Fruit fly (Drosophila melanogaster) whole organism, embryonic: ENCODE results near the gene Nf-YC.

Experiments
- B-H1 ChIP-seq: fragments of 200-800 bp; sonication (Bioruptor generic); IDR thresholded peaks from 3 replicates; pipeline ENCODE4 v1.3.6; 2022; ENCODE audit warnings: missing biosample characterization, missing genetic modification characterization
- CG10147 ChIP-seq: fragments of 200-800 bp; sonication (Bioruptor generic); optimal IDR thresholded peaks from 2 replicates; lab custom pipeline; 2019; ENCODE audit warnings: missing biosample characterization, mild to moderate bottlenecking, missing genetic modification characterization, moderate library complexity
- CG10321 ChIP-seq: fragments of 200-800 bp; sonication (Bioruptor generic); IDR thresholded peaks from 2 replicates; pipeline ENCODE4 v1.3.6; 2022; ENCODE audit warnings: missing biosample characterization, missing genetic modification characterization
- CG10366 ChIP-seq: fragments of 200-800 bp; sonication (Bioruptor generic); IDR thresholded peaks from 2 replicates; pipeline ENCODE4 v1.3.6; 2022; ENCODE audit warnings: missing biosample characterization, missing genetic modification characterization
- CG10543 ChIP-seq: fragments of 200-800 bp; sonication (Bioruptor generic); optimal IDR thresholded peaks from 3 replicates; lab custom pipeline; 2017; ENCODE audit warnings: missing biosample characterization, mild to moderate bottlenecking, missing genetic modification characterization, moderate library complexity
- CG11247 ChIP-seq: fragments of 200-800 bp; sonication (Bioruptor generic); IDR thresholded peaks from 2 replicates; pipeline ENCODE4 v1.3.6; 2022; ENCODE audit warnings: missing biosample characterization, missing genetic modification characterization
- CG11695 ChIP-seq: fragments of 200-800 bp; sonication (Bioruptor generic); IDR thresholded peaks from 3 replicates; pipeline ENCODE4 v1.3.6; 2022; ENCODE audit warnings: missing biosample characterization, missing genetic modification characterization
- CG14860 ChIP-seq: fragments of 200-800 bp; sonication (Bioruptor generic); IDR thresholded peaks from 3 replicates; pipeline ENCODE4 v1.3.6; 2022; ENCODE audit warnings: missing biosample characterization, missing genetic modification characterization; ENCODE audit not compliant: partially characterized antibody
- CG14965 ChIP-seq: fragments of 200-800 bp; sonication (Bioruptor generic); optimal IDR thresholded peaks from 2 replicates; lab custom pipeline; 2016; ENCODE audit warnings: missing biosample characterization, missing genetic modification characterization, borderline replicate concordance
- CG15269 ChIP-seq: fragments of 200-800 bp; sonication (Bioruptor generic); optimal IDR thresholded peaks from 2 replicates; lab custom pipeline; 2018; ENCODE audit warnings: missing biosample characterization, mild to moderate bottlenecking, missing genetic modification characterization, moderate library complexity
- CG16863 ChIP-seq: fragments of 200-800 bp; sonication (Bioruptor generic); optimal IDR thresholded peaks from 3 replicates; lab custom pipeline; 2016; ENCODE audit warnings: missing biosample characterization, missing genetic modification characterization
- CG17328 ChIP-seq: fragments of 200-800 bp; sonication (Bioruptor generic); IDR thresholded peaks from 2 replicates; pipeline ENCODE4 v1.3.6; 2022; ENCODE audit warnings: missing biosample characterization, missing genetic modification characterization
- CG2120 ChIP-seq: fragments of 200-800 bp; sonication (Bioruptor generic); optimal IDR thresholded peaks from 3 replicates; lab custom pipeline; 2016; ENCODE audit warnings: missing biosample characterization, missing genetic modification characterization
- CG2889 ChIP-seq: fragments of 200-800 bp; sonication (Bioruptor generic); IDR thresholded peaks from 3 replicates; pipeline ENCODE4 v1.3.6; 2022; ENCODE audit warnings: missing biosample characterization, missing genetic modification characterization
- CG33557 ChIP-seq: fragments of 200-800 bp; sonication (Bioruptor generic); optimal IDR thresholded peaks from 2 replicates; lab custom pipeline; 2019; ENCODE audit warnings: missing biosample characterization, mild to moderate bottlenecking, missing genetic modification characterization, moderate library complexity
- CG4360 ChIP-seq: fragments of 200-800 bp; sonication (Bioruptor generic); IDR thresholded peaks from 2 replicates; pipeline ENCODE4 v1.3.6; 2022; ENCODE audit warnings: missing biosample characterization, missing genetic modification characterization
- CG4854 ChIP-seq: fragments of 200-800 bp; sonication (Bioruptor generic); optimal IDR thresholded peaks from 2 replicates; lab custom pipeline; 2016; ENCODE audit warnings: missing biosample characterization, missing genetic modification characterization, inconsistent platforms
- CG5180 ChIP-seq: fragments of 200-800 bp; sonication (Bioruptor generic); optimal IDR thresholded peaks from 3 replicates; lab custom pipeline; 2017; ENCODE audit warnings: missing biosample characterization, missing genetic modification characterization, mild to moderate bottlenecking, moderate library complexity, missing genetic modification reagents
- CG8290 ChIP-seq, 3 experiments: fragments of 200-800 bp; sonication (Bioruptor generic); optimal IDR thresholded peaks; 2 replicates each; lab custom pipeline; 2016 to 2019; ENCODE audit warnings: missing biosample characterization in 3 of 3, missing genetic modification characterization in 3 of 3, mild to moderate bottlenecking in 2 of 3, moderate library complexity in 1 of 3
- CG8765 ChIP-seq: fragments of 200-800 bp; sonication (Bioruptor generic); IDR thresholded peaks from 2 replicates; pipeline ENCODE4 v1.3.6; 2022; ENCODE audit warnings: missing biosample characterization, missing genetic modification characterization
- CTCF ChIP-seq: fragments of 200-800 bp; sonication (Bioruptor generic); optimal IDR thresholded peaks from 2 replicates; lab custom pipeline; 2017; ENCODE audit warnings: missing biosample characterization, mild to moderate bottlenecking, missing genetic modification characterization, moderate library complexity
- Camta ChIP-seq: fragments of 200-800 bp; sonication (Bioruptor generic); optimal IDR thresholded peaks from 2 replicates; lab custom pipeline; 2016; ENCODE audit warnings: missing biosample characterization, missing genetic modification characterization
- CrebB ChIP-seq: fragments of 200-800 bp; sonication (Bioruptor generic); optimal IDR thresholded peaks from 3 replicates; lab custom pipeline; 2018; ENCODE audit warnings: missing biosample characterization, mild to moderate bottlenecking, missing genetic modification characterization
- Dip3 ChIP-seq: fragments of 200-800 bp; sonication (Bioruptor generic); optimal IDR thresholded peaks from 3 replicates; lab custom pipeline; 2016; ENCODE audit warnings: missing biosample characterization, missing genetic modification characterization
- Dp ChIP-seq: fragments of 200-800 bp; sonication (Bioruptor generic); optimal IDR thresholded peaks from 2 replicates; lab custom pipeline; 2018; ENCODE audit warnings: missing biosample characterization, mild to moderate bottlenecking, missing genetic modification characterization, moderate library complexity
- Fer3 ChIP-seq: fragments of 200-800 bp; sonication (Bioruptor generic); optimal IDR thresholded peaks from 2 replicates; lab custom pipeline; 2018; ENCODE audit warnings: missing biosample characterization, mild to moderate bottlenecking, missing genetic modification characterization, moderate library complexity
- H15 ChIP-seq: fragments of 200-800 bp; sonication (Bioruptor generic); IDR thresholded peaks from 3 replicates; pipeline ENCODE4 v1.3.6; 2022; ENCODE audit warnings: missing biosample characterization, missing genetic modification characterization
- HLH54F ChIP-seq: fragments of 200-800 bp; sonication (Bioruptor generic); optimal IDR thresholded peaks from 3 replicates; lab custom pipeline; 2016; ENCODE audit warnings: missing biosample characterization, missing genetic modification characterization
- Lim3 ChIP-seq: fragments of 200-800 bp; sonication (Bioruptor generic); IDR thresholded peaks from 2 replicates; pipeline ENCODE4 v1.3.6; 2022; ENCODE audit warnings: missing biosample characterization, missing genetic modification characterization
- Pdp1 ChIP-seq, 2 experiments: fragments of 200-800 bp; sonication (Bioruptor generic); optimal IDR thresholded peaks; 3 replicates each; lab custom pipeline; 2016; ENCODE audit warnings: missing biosample characterization in 2 of 2, missing genetic modification characterization in 2 of 2, mild to moderate bottlenecking in 1 of 2, moderate library complexity in 1 of 2
- Tbp ChIP-seq: fragments of >200 bp; optimal IDR thresholded peaks from 2 replicates; lab custom pipeline; 2018; ENCODE audit warnings: missing biosample characterization, missing genetic modification characterization
- aop ChIP-seq: fragments of 200-800 bp; sonication (Bioruptor generic); IDR thresholded peaks from 2 replicates; pipeline ENCODE4 v1.3.6; 2022; ENCODE audit warnings: missing biosample characterization, missing genetic modification characterization
- ase ChIP-seq: fragments of 200-800 bp; sonication (Bioruptor generic); IDR thresholded peaks from 3 replicates; pipeline ENCODE4 v1.3.6; 2022; ENCODE audit warnings: missing biosample characterization, missing genetic modification characterization
- danr ChIP-seq: fragments of 200-800 bp; sonication (Bioruptor generic); IDR thresholded peaks from 2 replicates; pipeline ENCODE4 v1.3.6; 2022; ENCODE audit warnings: missing biosample characterization, missing genetic modification characterization
- dimm ChIP-seq: fragments of 200-800 bp; sonication (Bioruptor generic); IDR thresholded peaks from 2 replicates; pipeline ENCODE4 v1.3.6; 2022; ENCODE audit warnings: missing biosample characterization, missing genetic modification characterization
- exex ChIP-seq: fragments of 200-800 bp; sonication (Bioruptor generic); optimal IDR thresholded peaks from 4 replicates; lab custom pipeline; 2018; ENCODE audit warnings: missing biosample characterization, mild to moderate bottlenecking, missing genetic modification characterization, moderate library complexity
- grau ChIP-seq: fragments of 200-800 bp; optimal IDR thresholded peaks from 3 replicates; lab custom pipeline; 2019; ENCODE audit warnings: missing biosample characterization, mild to moderate bottlenecking, missing genetic modification characterization, moderate library complexity
- grn ChIP-seq: fragments of 200-800 bp; sonication (Bioruptor generic); optimal IDR thresholded peaks from 3 replicates; lab custom pipeline; 2017; ENCODE audit warnings: missing biosample characterization, missing genetic modification characterization
- gsb ChIP-seq: fragments of 200-800 bp; sonication (Bioruptor generic); IDR thresholded peaks from 2 replicates; pipeline ENCODE4 v1.3.6; 2022; ENCODE audit warnings: missing biosample characterization, missing genetic modification characterization
- hb ChIP-seq: fragments of 200-800 bp; sonication (Bioruptor generic); IDR thresholded peaks from 3 replicates; pipeline ENCODE4 v1.3.6; 2022; ENCODE audit warnings: missing biosample characterization, missing genetic modification characterization; ENCODE audit not compliant: partially characterized antibody
- knrl ChIP-seq: fragments of 200-800 bp; sonication (Bioruptor generic); IDR thresholded peaks from 3 replicates; pipeline ENCODE4 v1.3.6; 2022; ENCODE audit warnings: missing biosample characterization, missing genetic modification characterization; ENCODE audit not compliant: partially characterized antibody
- lab ChIP-seq: fragments of 200-800 bp; sonication (Bioruptor generic); optimal IDR thresholded peaks from 3 replicates; lab custom pipeline; 2017; ENCODE audit warnings: missing biosample characterization, missing genetic modification characterization, mild to moderate bottlenecking, moderate library complexity, missing genetic modification reagents
- pfk ChIP-seq: fragments of 200-800 bp; sonication (Bioruptor generic); optimal IDR thresholded peaks from 2 replicates; lab custom pipeline; 2018; ENCODE audit warnings: missing biosample characterization, mild to moderate bottlenecking, missing genetic modification characterization, moderate library complexity
- pum ChIP-seq: fragments of 200-800 bp; sonication (Bioruptor generic); optimal IDR thresholded peaks from 2 replicates; lab custom pipeline; 2016; ENCODE audit warnings: missing biosample characterization, missing genetic modification characterization
- run ChIP-seq: fragments of 200-800 bp; sonication (Bioruptor generic); optimal IDR thresholded peaks from 3 replicates; lab custom pipeline; 2018; ENCODE audit warnings: missing biosample characterization, mild to moderate bottlenecking, missing genetic modification characterization
- sc ChIP-seq, 3 experiments: fragments of >200 bp in 2 of 3; fragments of 200-800 bp in 1 of 3; sonication (Bioruptor generic) in 1 of 3; optimal IDR thresholded peaks; 2 replicates in 2 of 3; 3 replicates in 1 of 3; lab custom pipeline; 2017; ENCODE audit warnings: mild to moderate bottlenecking in 1 of 3, missing biosample characterization in 1 of 3, missing genetic modification characterization in 1 of 3, missing genetic modification reagents in 1 of 3
- tup ChIP-seq: fragments of 200-800 bp; sonication (Bioruptor generic); optimal IDR thresholded peaks from 2 replicates; lab custom pipeline; 2016; ENCODE audit warnings: missing biosample characterization, mild to moderate bottlenecking, missing genetic modification characterization, moderate library complexity
- vfl ChIP-seq: fragments of 200-800 bp; sonication (Bioruptor generic); optimal IDR thresholded peaks from 2 replicates; lab custom pipeline; 2016; ENCODE audit warnings: missing biosample characterization, missing genetic modification characterization
- wdn ChIP-seq: fragments of 200-800 bp; sonication (Bioruptor generic); IDR thresholded peaks from 2 replicates; pipeline ENCODE4 v1.3.6; 2022; ENCODE audit warnings: missing biosample characterization, missing genetic modification characterization

Nf-YC gene

dm6 chrX:6861523-6862077 is 40.9 kb upstream of the Nf-YC start (continued):
- TF ChIP-seq aop (GFP tag; lab: Robert Waterston, UW) (no peak), CG4360 (GFP tag; lab: Robert Waterston, UW) (0 out of 2 replicates have a peak, but pooled peaks have one; percentile 33), CG8765 (GFP tag; lab: Robert Waterston, UW) (peak; percentile 59; the same call in 1 of the 2 replicates), exex (tag; lab: Kevin White, UChicago) (peak; percentile 30), CG10321 (peak; percentile 86), hb (GFP tag; lab: Robert Waterston, UW) (no peak), CG5180 (GFP tag; lab: Kevin White, UChicago) (peak; percentile 81), Dp (GFP tag; lab: Kevin White, UChicago) (no peak), CG2120 (GFP tag; lab: Kevin White, UChicago) (peak; percentile 90), gsb (no peak), dimm (no peak), CG2889 (GFP tag; lab: Robert Waterston, UW) (peak; percentile 67; the same call in 1 of the 3 replicates), knrl (GFP tag; lab: Robert Waterston, UW) (no peak; the same call in 2 of the 3 replicates), pfk (GFP tag; lab: Kevin White, UChicago) (peak; percentile 95), Tbp (no peak), CG16863 (no peak), lab (GFP tag; lab: Kevin White, UChicago) (peak; percentile 54), HLH54F (GFP tag; lab: Kevin White, UChicago) (peak; percentile 62), CG14860 (GFP tag; lab: Robert Waterston, UW) (no peak), vfl (GFP tag; lab: Kevin White, UChicago) (no peak), CG10147 (GFP tag; lab: Kevin White, UChicago) (peak; percentile 56), ase (GFP tag; lab: Robert Waterston, UW) (no peak), run (tag; lab: Kevin White, UChicago) (no peak), CTCF (GFP tag; lab: Kevin White, UChicago) (no peak), pum (GFP tag; lab: Kevin White, UChicago) (peak; percentile 22), wdn (peak; percentile 61; the same call in 1 of the 2 replicates), CG33557 (GFP tag; lab: Kevin White, UChicago) (no peak), CG8290 (GFP tag; optimal IDR thresholded peaks at IDR 0.05; lab: Kevin White, UChicago) (no peak), CG8290 (tag; optimal IDR thresholded peaks at IDR 0.05; lab: Kevin White, UChicago) (peak; percentile 39 to 81), CG15269 (tag; lab: Kevin White, UChicago) (peak; percentile 72), B-H1 (GFP tag; lab: Robert Waterston, UW) (peak; percentile 38; the same call in 1 of the 3 replicates), CG14965 (GFP tag; lab: Kevin White, UChicago) (no peak), grn (peak; percentile 89), Dip3 (GFP tag; lab: Kevin White, UChicago) (peak; percentile 79), grau (peak; percentile 64), sc (optimal IDR thresholded peaks at IDR 0.05; lab: Kevin White, UChicago) (no peak), sc (GFP tag; optimal IDR thresholded peaks at IDR 0.05; lab: Kevin White, UChicago) (no peak), danr (peak; percentile 35; the same call in 1 of the 2 replicates), CG10543 (GFP tag; lab: Kevin White, UChicago) (peak; percentile 97), Camta (GFP tag; lab: Kevin White, UChicago) (no peak), CG11695 (GFP tag; lab: Robert Waterston, UW) (peak; percentile 63; the same call in 2 of the 3 replicates), CG17328 (0 out of 2 replicates have a peak, but pooled peaks have one; percentile 5), Pdp1 (GFP tag; optimal IDR thresholded peaks at IDR 0.05; lab: Kevin White, UChicago) (peak in 1 of 2 experiments; percentile 94), CG10366 (GFP tag; lab: Robert Waterston, UW) (peak; percentile 64; the same call in 1 of the 2 replicates), CG11247 (GFP tag; lab: Robert Waterston, UW) (peak; percentile 63; the same call in 1 of the 2 replicates), tup (GFP tag; lab: Kevin White, UChicago) (no peak), Lim3 (no peak), Fer3 (tag; lab: Kevin White, UChicago) (peak; percentile 70), H15 (GFP tag; lab: Robert Waterston, UW) (peak; percentile 48; the same call in 1 of the 3 replicates), CG4854 (no peak), CrebB (no peak)
